Fruit fly (Drosophila melanogaster): ENCODE results near the gene crb.

DNA sequence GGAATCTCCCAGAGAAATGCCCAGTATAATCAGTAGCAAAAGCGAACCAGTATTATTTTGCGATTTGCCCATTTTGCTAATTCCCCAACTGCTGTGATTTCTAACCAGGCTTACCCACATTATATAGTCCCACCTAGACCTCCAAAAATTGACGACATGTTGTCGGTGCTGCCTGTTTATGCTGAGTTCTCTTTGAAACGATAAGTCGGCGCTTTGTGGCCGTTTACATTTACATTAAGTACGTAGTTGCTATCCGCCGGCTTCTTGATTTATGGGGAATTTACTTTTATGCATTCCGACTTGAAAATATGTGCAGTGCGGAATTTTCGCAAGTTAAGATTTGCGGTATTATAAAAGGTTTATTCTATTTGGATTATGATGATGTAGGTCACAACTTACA is 579 bp upstream of the crb start, which contains the start of gene CG5715:
- TF ChIP-seq Smox (GFP tag; optimal IDR thresholded peaks at IDR 0.05) = no peak
- no peak for TF ChIP-seq CG11902 (GFP tag; optimal IDR thresholded peaks at IDR 0.05)
- TF ChIP-seq CG10669 (GFP tag; optimal IDR thresholded peaks at IDR 0.05) = no peak
- no peak for TF ChIP-seq spab (GFP tag; optimal IDR thresholded peaks at IDR 0.05)
- TF ChIP-seq Blimp-1 (GFP tag; optimal IDR thresholded peaks at IDR 0.05) = no peak
- TF ChIP-seq Sox102F (GFP tag; optimal IDR thresholded peaks at IDR 0.05) = no peak
- TF ChIP-seq ss (GFP tag; optimal IDR thresholded peaks at IDR 0.05) = no peak

All from whole organism, prepupa.